Fruit fly (Drosophila melanogaster): Measurements from ENCODE around the gene Dronc.

Gene Dronc

dm6 chr3L:9972007-9972856 lies 4.0 kb downstream of the Dronc start, which contains the start of the genes CG6674, CG42455 and vnc (continued):
- TF ChIP-seq CG10431 (GFP tag; optimal IDR thresholded peaks at IDR 0.05) (peak; percentile 43), usp (GFP tag; optimal IDR thresholded peaks at IDR 0.05) (no peak), sr (GFP tag; IDR thresholded peaks at IDR 0.05) (no peak), CG1832 (GFP tag; optimal IDR thresholded peaks at IDR 0.05) (no peak), bbx (GFP tag; IDR thresholded peaks at IDR 0.05; ENCODE audit: partially characterized antibody) (0 out of 2 replicates have a peak, but pooled peaks have one; percentile 15), CG30403 (GFP tag; optimal IDR thresholded peaks at IDR 0.05) (peak; percentile 40), zf30C (GFP tag; optimal IDR thresholded peaks at IDR 0.05) (no peak), zfh2 (GFP tag; optimal IDR thresholded peaks at IDR 0.05) (peak; percentile 12), CG11695 (GFP tag; IDR thresholded peaks at IDR 0.05) (no peak), lbe (GFP tag; optimal IDR thresholded peaks at IDR 0.05) (no peak), inv (GFP tag; IDR thresholded peaks at IDR 0.05; ENCODE audit: partially characterized antibody) (no peak), disco-r (GFP tag; optimal IDR thresholded peaks at IDR 0.05) (no peak), C15 (GFP tag; IDR thresholded peaks at IDR 0.05) (no peak), Spps (tag; optimal IDR thresholded peaks at IDR 0.05) (no peak), esg (GFP tag; conservative IDR thresholded peaks at IDR 0.05) (no peak), Hr3 (GFP tag; optimal IDR thresholded peaks at IDR 0.05) (peak; percentile 16), sima (GFP tag; optimal IDR thresholded peaks at IDR 0.05) (no peak), Pdp1 (GFP tag; optimal IDR thresholded peaks at IDR 0.05) (peak; percentile 27 to 47), trh (GFP tag; optimal IDR thresholded peaks at IDR 0.05) (peak; percentile 20), Ets65A (GFP tag) (peak; percentile 44), CG1603 (tag; optimal IDR thresholded peaks at IDR 0.05) (peak; percentile 56), CG2116 (GFP tag; optimal IDR thresholded peaks at IDR 0.05) (peak; percentile 36), Rx (GFP tag; IDR thresholded peaks at IDR 0.05) (no peak), dm (GFP tag; optimal IDR thresholded peaks at IDR 0.05) (peak; percentile 58), CG12391 (tag; optimal IDR thresholded peaks at IDR 0.05) (peak; percentile 27), lab (GFP tag; optimal IDR thresholded peaks at IDR 0.05) (peak; percentile 19), emc (GFP tag; optimal IDR thresholded peaks at IDR 0.05) (peak; percentile 11), Dp (GFP tag; optimal IDR thresholded peaks at IDR 0.05) (peak; percentile 7), pfk (GFP tag; optimal IDR thresholded peaks at IDR 0.05) (peak; percentile 22), CG30020 (tag; optimal IDR thresholded peaks at IDR 0.05) (peak; percentile 40), hkb (optimal IDR thresholded peaks at IDR 0.05) (no peak), hkb (GFP tag; IDR thresholded peaks at IDR 0.05) (peak; percentile 37; the same call in 1 of the 2 replicates), vvl (GFP tag; IDR thresholded peaks at IDR 0.05) (peak; percentile 25; the same call in 1 of the 2 replicates), nom (GFP tag; optimal IDR thresholded peaks at IDR 0.05) (no peak), Dek (tag; optimal IDR thresholded peaks at IDR 0.05) (no peak), pho (GFP tag; optimal IDR thresholded peaks at IDR 0.05) (peak; percentile 33), CG7839 (tag; optimal IDR thresholded peaks at IDR 0.05) (peak; percentile 22), CG17568 (GFP tag; optimal IDR thresholded peaks at IDR 0.05) (peak; percentile 9), gro (GFP tag; optimal IDR thresholded peaks at IDR 0.05) (no peak), CG32772 (GFP tag; IDR thresholded peaks at IDR 0.05) (peak; percentile 9; the same call in 1 of the 2 replicates), CG9609 (GFP tag; optimal IDR thresholded peaks at IDR 0.05) (no peak), dimm (GFP tag; IDR thresholded peaks at IDR 0.05) (no peak), CG6175 (GFP tag; IDR thresholded peaks at IDR 0.05) (no peak), dysf (GFP tag; IDR thresholded peaks at IDR 0.05) (no peak), jing (GFP tag; optimal IDR thresholded peaks at IDR 0.05) (no peak), eve (GFP tag; optimal IDR thresholded peaks at IDR 0.05) (peak in 1 of 2 experiments; percentile 70), oc (tag; optimal IDR thresholded peaks at IDR 0.05) (no peak), gem (tag; optimal IDR thresholded peaks at IDR 0.05) (peak; percentile 40), CG13296 (GFP tag; optimal IDR thresholded peaks at IDR 0.05) (peak; percentile 6)
